Fruit fly (Drosophila melanogaster): ENCODE measurements around the gene Akap200.

Akap200 gene

dm6 chr2L:8384108-8384601 lies 31.3 kb upstream of the Akap200 start, which contains the start of the genes Dad1 and CG13384 (continued):
- TF ChIP-seq CG1603 (tag; optimal IDR thresholded peaks at IDR 0.05) (peak; percentile 33), ac (GFP tag; optimal IDR thresholded peaks at IDR 0.05) (no peak), dimm (GFP tag; IDR thresholded peaks at IDR 0.05) (peak; percentile 58), cad (GFP tag; optimal IDR thresholded peaks at IDR 0.05) (no peak), CG14441 (GFP tag; IDR thresholded peaks at IDR 0.05) (peak; percentile 87), gcm2 (GFP tag; optimal IDR thresholded peaks at IDR 0.05) (no peak), emc (GFP tag; optimal IDR thresholded peaks at IDR 0.05) (no peak), ems (GFP tag; optimal IDR thresholded peaks at IDR 0.05) (peak; percentile 48), pb (GFP tag; optimal IDR thresholded peaks at IDR 0.05) (no peak), CG11560 (tag; IDR thresholded peaks at IDR 0.05) (peak; percentile 82), lov (optimal IDR thresholded peaks at IDR 0.05) (no peak), lov (GFP tag; IDR thresholded peaks at IDR 0.05) (no peak), Spps (tag; optimal IDR thresholded peaks at IDR 0.05) (peak; percentile 82), CG16815 (GFP tag; optimal IDR thresholded peaks at IDR 0.05) (peak; percentile 92), Max (GFP tag; optimal IDR thresholded peaks at IDR 0.05) (peak; percentile 84), CG8089 (GFP tag; optimal IDR thresholded peaks at IDR 0.05) (peak; percentile 51), pnt (GFP tag; optimal IDR thresholded peaks at IDR 0.05) (no peak), tgo (GFP tag; IDR thresholded peaks at IDR 0.05) (peak; percentile 94), mld (GFP tag; IDR thresholded peaks at IDR 0.05; ENCODE audit: partially characterized antibody) (no peak), jigr1 (GFP tag; IDR thresholded peaks at IDR 0.05) (peak; percentile 73; the same call in 2 of the 3 replicates), esg (GFP tag; conservative IDR thresholded peaks at IDR 0.05) (peak; percentile 94), jumu (GFP tag; optimal IDR thresholded peaks at IDR 0.05) (no peak), CG5953 (GFP tag; IDR thresholded peaks at IDR 0.05) (peak; percentile 58; the same call in 1 of the 2 replicates), CG9437 (GFP tag; optimal IDR thresholded peaks at IDR 0.05) (peak; percentile 87), CG18262 (tag; optimal IDR thresholded peaks at IDR 0.05) (peak; percentile 94), CG12155 (GFP tag; optimal IDR thresholded peaks at IDR 0.05) (peak; percentile 90), sisA (GFP tag; IDR thresholded peaks at IDR 0.05) (peak; percentile 88), MESR4 (GFP tag; optimal IDR thresholded peaks at IDR 0.05) (no peak), Dbx (GFP tag; IDR thresholded peaks at IDR 0.05) (peak; percentile 93), twi (tag; optimal IDR thresholded peaks at IDR 0.05) (peak; percentile 90), CG17568 (GFP tag; optimal IDR thresholded peaks at IDR 0.05) (peak; percentile 76), fu2 (GFP tag; optimal IDR thresholded peaks at IDR 0.05) (peak; percentile 18), CG1529 (GFP tag; optimal IDR thresholded peaks at IDR 0.05) (peak; percentile 81), CG11085 (GFP tag; IDR thresholded peaks at IDR 0.05) (peak; percentile 91), D19B (GFP tag; optimal IDR thresholded peaks at IDR 0.05) (peak; percentile 82), Dp (GFP tag; optimal IDR thresholded peaks at IDR 0.05) (peak; percentile 30), Hey (tag; optimal IDR thresholded peaks at IDR 0.05) (no peak), luna (GFP tag; optimal IDR thresholded peaks at IDR 0.05) (no peak), prd (optimal IDR thresholded peaks at IDR 0.05) (no peak), prd (GFP tag; IDR thresholded peaks at IDR 0.05) (peak; percentile 95), GATAe (GFP tag; conservative IDR thresholded peaks at IDR 0.05) (peak; percentile 86), Hr3 (GFP tag; optimal IDR thresholded peaks at IDR 0.05) (peak; percentile 92), sim (GFP tag; IDR thresholded peaks at IDR 0.05) (peak; percentile 53; the same call in 1 of the 2 replicates), CHES-1-like (GFP tag; optimal IDR thresholded peaks at IDR 0.05) (peak; percentile 54), Antp (GFP tag; optimal IDR thresholded peaks at IDR 0.05) (no peak), CG13894 (tag; optimal IDR thresholded peaks at IDR 0.05) (peak; percentile 96), gem (tag; optimal IDR thresholded peaks at IDR 0.05) (peak; percentile 97), lmd (GFP tag; IDR thresholded peaks at IDR 0.05) (peak; percentile 93), ewg (GFP tag; optimal IDR thresholded peaks at IDR 0.05) (peak; percentile 70), gfzf (GFP tag; optimal IDR thresholded peaks at IDR 0.05) (peak; percentile 65), CG4328 (GFP tag; optimal IDR thresholded peaks at IDR 0.05) (peak; percentile 89), CG31441 (GFP tag; IDR thresholded peaks at IDR 0.05) (peak; percentile 97)

Measured in whole organism, embryonic.